Worm (Caenorhabditis elegans): Measurements from ENCODE around the gene C09G12.17.

C09G12.17 gene

ce11 chrIV:3516586-3516985 is 20.3 kb upstream of the C09G12.17 start, which contains the start of gene unc-33:
Gene unc-33 (plus strand): TSS chrIV:3516886.
- no peak for TF ChIP-seq snpc-1.1 (tag; optimal IDR thresholded peaks at IDR 0.05; ENCODE audit: insufficient read depth)
- no peak for TF ChIP-seq ztf-6 (GFP tag; IDR thresholded peaks at IDR 0.05)
- TF ChIP-seq hmg-1.2 (GFP tag; IDR thresholded peaks at IDR 0.05) = no peak
- TF ChIP-seq Y79H2A.3 (GFP tag; conservative IDR thresholded peaks at IDR 0.05) = no peak

DNA sequence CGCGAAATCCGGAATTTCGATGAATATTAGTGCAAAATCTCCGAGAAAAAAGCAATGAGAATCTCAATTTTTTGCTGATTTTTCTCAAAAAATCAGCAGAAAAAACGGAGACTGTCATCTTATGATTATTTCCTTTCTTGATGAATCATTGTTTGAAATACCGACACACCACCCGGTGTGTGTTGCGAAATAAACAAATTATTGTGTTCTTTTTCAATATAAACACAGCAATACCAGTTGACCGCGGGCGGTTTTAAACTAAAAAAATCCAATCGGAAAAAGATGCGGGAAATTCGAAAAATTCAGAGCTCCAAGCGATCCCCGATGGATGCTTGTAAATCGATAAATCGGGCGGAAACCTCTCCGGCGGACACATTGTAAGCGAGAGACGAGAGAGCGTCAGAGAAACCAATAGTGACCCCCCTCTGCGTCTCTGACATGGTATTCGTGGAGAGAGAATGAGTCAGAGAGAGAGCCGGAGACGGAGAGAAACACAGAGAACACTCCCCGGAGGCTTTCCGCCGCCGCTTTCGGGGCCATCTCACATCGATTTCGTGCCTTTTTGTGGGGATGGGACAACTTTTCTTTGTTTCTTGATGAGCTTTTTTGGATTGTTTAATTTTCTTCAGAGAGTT is 19.3 kb upstream of the C09G12.17 start:
- TF ChIP-seq K11D2.4 (GFP tag; IDR thresholded peaks at IDR 0.05) = 0 out of 2 replicates have a peak, but pooled peaks have one; percentile 20
- no peak for TF ChIP-seq bed-1 (GFP tag; IDR thresholded peaks at IDR 0.05)
- no peak for TF ChIP-seq B0019.2 (GFP tag; conservative IDR thresholded peaks at IDR 0.05)
- TF ChIP-seq tbp1 (GFP tag; optimal IDR thresholded peaks at IDR 0.05) = peak; percentile 17
- TF ChIP-seq K12H6.12 (tag; optimal IDR thresholded peaks at IDR 0.05) = peak; percentile 21
- peak; percentile 96 for TF ChIP-seq zfh-2 (GFP tag; conservative IDR thresholded peaks at IDR 0.05)
- TF ChIP-seq madf-6 (GFP tag; IDR thresholded peaks at IDR 0.05) = peak; percentile 27; the same call in 1 of the 2 replicates
- no peak for TF ChIP-seq mes-4 (tag; optimal IDR thresholded peaks at IDR 0.05)
- no peak for TF ChIP-seq F10E7.11 (tag; optimal IDR thresholded peaks at IDR 0.05)
- TF ChIP-seq nhr-80 (tag; optimal IDR thresholded peaks at IDR 0.05) = peak; percentile 22
- TF ChIP-seq attf-5 (GFP tag; optimal IDR thresholded peaks at IDR 0.05) = peak; percentile 74
- TF ChIP-seq Y56A3A.18 (GFP tag; IDR thresholded peaks at IDR 0.05) = no peak
- no peak for TF ChIP-seq snpc-4 (GFP tag; optimal IDR thresholded peaks at IDR 0.05)
- peak in 1 of 4 experiments; percentile 15 for TF ChIP-seq snpc-4 (tag; optimal IDR thresholded peaks at IDR 0.05)
- peak; percentile 86 for TF ChIP-seq cebp-1 (GFP tag; IDR thresholded peaks at IDR 0.05)
- peak; percentile 96 for TF ChIP-seq cebp-1 (tag; optimal IDR thresholded peaks at IDR 0.05)
- TF ChIP-seq snpc-1.1 (tag; optimal IDR thresholded peaks at IDR 0.05; ENCODE audit: insufficient read depth) = no peak
- no peak for TF ChIP-seq madf-3 (GFP tag; IDR thresholded peaks at IDR 0.05)
- TF ChIP-seq ceh-100 (GFP tag; IDR thresholded peaks at IDR 0.05) = no peak
- TF ChIP-seq him-1 (tag; optimal IDR thresholded peaks at IDR 0.05) = no peak
- TF ChIP-seq mcd-1 (GFP tag; IDR thresholded peaks at IDR 0.05) = peak; percentile 46
- TF ChIP-seq hmg-1.2 (GFP tag; IDR thresholded peaks at IDR 0.05) = peak; percentile 71
- TF ChIP-seq lin-40 (tag; optimal IDR thresholded peaks at IDR 0.05) = peak; percentile 14
- TF ChIP-seq B0336.3 (GFP tag; IDR thresholded peaks at IDR 0.05) = 0 out of 2 replicates have a peak, but pooled peaks have one; percentile 34

DNA sequence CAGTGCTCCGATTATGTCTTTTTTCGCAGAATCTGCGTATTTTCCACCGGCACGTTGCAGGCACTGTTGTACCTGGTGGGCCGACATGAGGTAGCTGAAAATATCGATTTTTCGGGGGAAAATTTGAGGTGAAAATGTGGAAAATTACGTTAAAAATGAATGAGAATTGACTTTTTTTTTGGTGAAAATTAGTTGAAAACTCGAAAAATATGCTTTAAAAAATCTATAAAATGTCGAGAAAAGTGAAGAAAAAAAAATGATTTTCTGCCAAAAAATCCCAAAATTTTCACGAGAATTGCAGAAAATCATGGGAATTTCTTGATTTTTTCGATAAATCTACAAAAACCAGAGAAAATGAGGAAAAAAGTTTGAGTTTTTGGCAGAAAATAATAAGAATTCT is 18.2 kb upstream of the C09G12.17 start, which contains the start of gene tsg-101:
tsg-101 (minus strand) TSS at position 101 of the 400 bp plus-strand sequence.
- TF ChIP-seq F57C9.4 (tag; optimal IDR thresholded peaks at IDR 0.05) (no peak), T07F8.4 (tag; optimal IDR thresholded peaks at IDR 0.05) (no peak), tlf-1 (GFP tag; optimal IDR thresholded peaks at IDR 0.05) (no peak), madf-10 (tag; optimal IDR thresholded peaks at IDR 0.05) (no peak), lin-26 (GFP tag; IDR thresholded peaks at IDR 0.05) (no peak), mes-4 (tag; optimal IDR thresholded peaks at IDR 0.05) (no peak), let-607 (tag; optimal IDR thresholded peaks at IDR 0.05) (no peak), efl-1 (GFP tag; optimal IDR thresholded peaks at IDR 0.05) (no peak), bed-2 (GFP tag; IDR thresholded peaks at IDR 0.05) (no peak), mel-28 (tag; optimal IDR thresholded peaks at IDR 0.05; ENCODE audit: borderline replicate concordance) (no peak), ceh-91 (GFP tag; IDR thresholded peaks at IDR 0.05) (no peak)

Measured in whole organism, young adult.